Fruit fly (Drosophila melanogaster) whole organism, embryonic: ENCODE measurements around the gene CG15625.

ENCODE experiments used
- CG10431 ChIP-seq: fragments of 200-800 bp; sonication (Bioruptor generic); optimal IDR thresholded peaks from 3 replicates; lab custom pipeline; 2018; ENCODE audit warnings: missing biosample characterization, mild to moderate bottlenecking, missing genetic modification characterization
- CG12299 ChIP-seq: fragments of 200-800 bp; sonication (Bioruptor generic); optimal IDR thresholded peaks from 2 replicates; lab custom pipeline; 2018; ENCODE audit warnings: missing biosample characterization, mild to moderate bottlenecking, missing genetic modification characterization
- CG1233 ChIP-seq: fragments of 200-800 bp; sonication (Bioruptor generic); optimal IDR thresholded peaks from 4 replicates; lab custom pipeline; 2018; ENCODE audit warnings: missing biosample characterization, mild to moderate bottlenecking, missing genetic modification characterization
- CG13296 ChIP-seq: fragments of 200-800 bp; sonication (Bioruptor generic); optimal IDR thresholded peaks from 3 replicates; lab custom pipeline; 2018; ENCODE audit warnings: missing biosample characterization, mild to moderate bottlenecking, missing genetic modification characterization
- CG15269 ChIP-seq: fragments of 200-800 bp; sonication (Bioruptor generic); optimal IDR thresholded peaks from 2 replicates; lab custom pipeline; 2018; ENCODE audit warnings: missing biosample characterization, mild to moderate bottlenecking, missing genetic modification characterization, moderate library complexity
- CG15601 ChIP-seq: fragments of 200-800 bp; sonication (Bioruptor generic); optimal IDR thresholded peaks from 3 replicates; lab custom pipeline; 2019; ENCODE audit warnings: missing biosample characterization, mild to moderate bottlenecking, missing genetic modification characterization, moderate library complexity
- CG18599 ChIP-seq: fragments of 200-800 bp; sonication (Bioruptor generic); optimal IDR thresholded peaks from 3 replicates; lab custom pipeline; 2017; ENCODE audit warnings: missing biosample characterization, missing genetic modification characterization, mild to moderate bottlenecking, moderate library complexity, missing genetic modification reagents
- CG2116 ChIP-seq: fragments of 200-800 bp; sonication (Bioruptor generic); optimal IDR thresholded peaks from 3 replicates; lab custom pipeline; 2018; ENCODE audit warnings: missing biosample characterization, mild to moderate bottlenecking, missing genetic modification characterization
- CG3407 ChIP-seq: fragments of 200-800 bp; sonication (Bioruptor generic); optimal IDR thresholded peaks from 2 replicates; lab custom pipeline; 2018; ENCODE audit warnings: missing biosample characterization, mild to moderate bottlenecking, missing genetic modification characterization
- CG3995 ChIP-seq: fragments of 200-800 bp; sonication (Bioruptor generic); optimal IDR thresholded peaks from 3 replicates; lab custom pipeline; 2016; ENCODE audit warnings: missing biosample characterization, missing genetic modification characterization
- CG4328 ChIP-seq: fragments of 200-800 bp; sonication (Bioruptor generic); optimal IDR thresholded peaks from 3 replicates; lab custom pipeline; 2017; ENCODE audit warnings: missing biosample characterization, missing genetic modification reagents, missing genetic modification characterization
- CG4730 ChIP-seq: fragments of 200-800 bp; sonication (Bioruptor generic); IDR thresholded peaks from 2 replicates; pipeline ENCODE4 v1.3.6; 2022; ENCODE audit warnings: missing biosample characterization, missing genetic modification characterization
- CG7271 ChIP-seq: fragments of 200-800 bp; sonication (Bioruptor generic); optimal IDR thresholded peaks from 2 replicates; lab custom pipeline; 2018; ENCODE audit warnings: missing biosample characterization, mild to moderate bottlenecking, missing genetic modification characterization, moderate library complexity
- CG7928 ChIP-seq: fragments of 200-800 bp; sonication (Bioruptor generic); optimal IDR thresholded peaks from 2 replicates; lab custom pipeline; 2017; ENCODE audit warnings: missing biosample characterization, mild to moderate bottlenecking, missing genetic modification characterization
- CG8924 ChIP-seq: fragments of 200-800 bp; optimal IDR thresholded peaks from 3 replicates; lab custom pipeline; 2019; ENCODE audit warnings: missing biosample characterization, mild to moderate bottlenecking, missing genetic modification characterization, moderate library complexity
- CG9609 ChIP-seq: fragments of 200-800 bp; sonication (Bioruptor generic); optimal IDR thresholded peaks from 3 replicates; lab custom pipeline; 2016; ENCODE audit warnings: missing biosample characterization, missing genetic modification characterization
- CG9817 ChIP-seq: fragments of 200-800 bp; sonication (Bioruptor generic); optimal IDR thresholded peaks from 2 replicates; lab custom pipeline; 2018; ENCODE audit warnings: missing biosample characterization, mild to moderate bottlenecking, missing genetic modification characterization, moderate library complexity
- CG9932 ChIP-seq: fragments of 200-800 bp; sonication (Bioruptor generic); IDR thresholded peaks from 2 replicates; pipeline ENCODE4 v1.3.6; 2022; ENCODE audit warnings: missing biosample characterization, missing genetic modification characterization
- CkIIα-i1 ChIP-seq: fragments of 200-800 bp; sonication (Bioruptor generic); IDR thresholded peaks from 2 replicates; pipeline ENCODE4 v1.3.6; 2022; ENCODE audit warnings: missing biosample characterization, missing genetic modification characterization
- Deaf1 ChIP-seq: fragments of 200-800 bp; optimal IDR thresholded peaks from 3 replicates; lab custom pipeline; 2019; ENCODE audit warnings: missing biosample characterization, mild to moderate bottlenecking, missing genetic modification characterization, moderate library complexity
- E2f2 ChIP-seq: fragments of 200-800 bp; sonication (Bioruptor generic); IDR thresholded peaks from 2 replicates; pipeline ENCODE4 v1.3.6; 2022; ENCODE audit warnings: missing biosample characterization, missing genetic modification characterization
- Hand ChIP-seq: fragments of 200-800 bp; sonication (Bioruptor generic); optimal IDR thresholded peaks from 2 replicates; lab custom pipeline; 2017; ENCODE audit warnings: mild to moderate bottlenecking, missing biosample characterization, missing genetic modification reagents, missing genetic modification characterization
- Kr ChIP-seq: fragments of 200-800 bp; sonication (Bioruptor generic); optimal IDR thresholded peaks from 2 replicates; lab custom pipeline; 2017; ENCODE audit warnings: missing biosample characterization, mild to moderate bottlenecking, missing genetic modification characterization
- Ptx1 ChIP-seq: fragments of 200-800 bp; sonication (Bioruptor generic); IDR thresholded peaks from 2 replicates; pipeline ENCODE4 v1.3.6; 2022; ENCODE audit warnings: missing biosample characterization, missing genetic modification characterization
- Ravus ChIP-seq: fragments of 200-800 bp; sonication (Bioruptor generic); IDR thresholded peaks from 2 replicates; pipeline ENCODE4 v1.3.6; 2022; ENCODE audit warnings: missing biosample characterization, missing genetic modification characterization
- Scr ChIP-seq: fragments of 200-800 bp; sonication (Bioruptor generic); IDR thresholded peaks from 2 replicates; pipeline ENCODE4 v1.3.6; 2022; ENCODE audit warnings: missing biosample characterization, missing genetic modification characterization; ENCODE audit not compliant: partially characterized antibody
- Side ChIP-seq: fragments of 200-800 bp; sonication (Bioruptor generic); optimal IDR thresholded peaks from 2 replicates; lab custom pipeline; 2016; ENCODE audit warnings: missing biosample characterization, missing genetic modification characterization
- YL-1 ChIP-seq: fragments of 200-800 bp; sonication (Bioruptor generic); optimal IDR thresholded peaks from 3 replicates; lab custom pipeline; 2017; ENCODE audit warnings: missing biosample characterization, mild to moderate bottlenecking, missing genetic modification characterization
- ap ChIP-seq: fragments of 200-800 bp; sonication (Bioruptor generic); IDR thresholded peaks from 2 replicates; pipeline ENCODE4 v1.3.6; 2022; ENCODE audit warnings: missing biosample characterization, missing genetic modification characterization
- bcd ChIP-seq: fragments of 200-800 bp; sonication (Bioruptor generic); optimal IDR thresholded peaks from 2 replicates; lab custom pipeline; 2017; ENCODE audit warnings: missing biosample characterization, mild to moderate bottlenecking, missing genetic modification characterization
- bsh ChIP-seq, 2 experiments: fragments of 200-800 bp; sonication (Bioruptor generic); optimal IDR thresholded peaks; 2 replicates each; lab custom pipeline; 2017 to 2018; ENCODE audit warnings: mild to moderate bottlenecking in 2 of 2, missing biosample characterization in 2 of 2, missing genetic modification characterization in 2 of 2, moderate library complexity in 1 of 2
- cad ChIP-seq: fragments of >200 bp; optimal IDR thresholded peaks from 2 replicates; lab custom pipeline; 2017; ENCODE audit warnings: missing biosample characterization, missing genetic modification characterization
- cwo ChIP-seq: fragments of 200-800 bp; sonication (Bioruptor generic); optimal IDR thresholded peaks from 3 replicates; lab custom pipeline; 2017; ENCODE audit warnings: missing biosample characterization, missing genetic modification characterization, mild to moderate bottlenecking, moderate library complexity, missing genetic modification reagents
- en ChIP-seq: fragments of 200-800 bp; sonication (Bioruptor generic); optimal IDR thresholded peaks from 2 replicates; lab custom pipeline; 2016; ENCODE audit warnings: missing biosample characterization, missing genetic modification characterization
- eve ChIP-seq, 2 experiments: fragments of >200 bp; optimal IDR thresholded peaks; 2 replicates each; lab custom pipeline; 2017; ENCODE audit warnings: missing biosample characterization in 2 of 2, missing genetic modification characterization in 2 of 2
- ind ChIP-seq: fragments of 200-800 bp; sonication (Bioruptor generic); optimal IDR thresholded peaks from 3 replicates; lab custom pipeline; 2016; ENCODE audit warnings: missing biosample characterization, missing genetic modification characterization
- insv ChIP-seq, 2 experiments: fragments of 200-800 bp; sonication (Bioruptor generic); optimal IDR thresholded peaks; 3 replicates each; lab custom pipeline; 2016 to 2018; ENCODE audit warnings: missing biosample characterization in 2 of 2, missing genetic modification characterization in 2 of 2
- jing ChIP-seq: fragments of 200-800 bp; sonication (Bioruptor generic); optimal IDR thresholded peaks from 2 replicates; lab custom pipeline; 2018; ENCODE audit warnings: missing biosample characterization, mild to moderate bottlenecking, missing genetic modification characterization
- jumu ChIP-seq: fragments of 200-800 bp; sonication (Bioruptor generic); optimal IDR thresholded peaks from 3 replicates; lab custom pipeline; 2016; ENCODE audit warnings: missing biosample characterization, missing genetic modification characterization
- knrl ChIP-seq: fragments of 200-800 bp; sonication (Bioruptor generic); IDR thresholded peaks from 3 replicates; pipeline ENCODE4 v1.3.6; 2022; ENCODE audit warnings: missing biosample characterization, missing genetic modification characterization; ENCODE audit not compliant: partially characterized antibody
- lbe ChIP-seq: fragments of 200-800 bp; sonication (Bioruptor generic); optimal IDR thresholded peaks from 2 replicates; lab custom pipeline; 2016; ENCODE audit warnings: missing biosample characterization, mild to moderate bottlenecking, missing genetic modification characterization
- luna ChIP-seq: fragments of 200-800 bp; sonication (Bioruptor generic); optimal IDR thresholded peaks from 2 replicates; lab custom pipeline; 2016; ENCODE audit warnings: missing biosample characterization, missing genetic modification characterization
- nerfin-1 ChIP-seq: fragments of 200-800 bp; sonication (Bioruptor generic); optimal IDR thresholded peaks from 3 replicates; lab custom pipeline; 2019; ENCODE audit warnings: missing biosample characterization, mild to moderate bottlenecking, missing genetic modification characterization, moderate library complexity
- nom ChIP-seq: fragments of 200-800 bp; sonication (Bioruptor generic); optimal IDR thresholded peaks from 2 replicates; lab custom pipeline; 2017; ENCODE audit warnings: missing biosample characterization, missing genetic modification characterization, mild to moderate bottlenecking, moderate library complexity, missing genetic modification reagents
- pros ChIP-seq: fragments of 200-800 bp; sonication (Bioruptor generic); optimal IDR thresholded peaks from 3 replicates; lab custom pipeline; 2019; ENCODE audit warnings: missing biosample characterization, mild to moderate bottlenecking, missing genetic modification characterization, moderate library complexity
- ranshi ChIP-seq: fragments of 200-800 bp; sonication (Bioruptor generic); IDR thresholded peaks from 2 replicates; pipeline ENCODE4 v1.3.6; 2022; ENCODE audit warnings: missing biosample characterization, missing genetic modification characterization
- sqz ChIP-seq: fragments of 200-800 bp; sonication (Bioruptor generic); optimal IDR thresholded peaks from 3 replicates; lab custom pipeline; 2018; ENCODE audit warnings: missing biosample characterization, mild to moderate bottlenecking, missing genetic modification characterization
- tin ChIP-seq: fragments of 200-800 bp; sonication (Bioruptor generic); optimal IDR thresholded peaks from 3 replicates; lab custom pipeline; 2016; ENCODE audit warnings: missing biosample characterization, missing genetic modification characterization
- ttk ChIP-seq: fragments of 200-800 bp; sonication (Bioruptor generic); IDR thresholded peaks from 2 replicates; pipeline ENCODE4 v2.1.2; 2022; ENCODE audit warnings: missing biosample characterization, missing genetic modification characterization
- vfl ChIP-seq: fragments of 200-800 bp; sonication (Bioruptor generic); optimal IDR thresholded peaks from 2 replicates; lab custom pipeline; 2016; ENCODE audit warnings: missing biosample characterization, missing genetic modification characterization

The CG15625 gene

DNA sequence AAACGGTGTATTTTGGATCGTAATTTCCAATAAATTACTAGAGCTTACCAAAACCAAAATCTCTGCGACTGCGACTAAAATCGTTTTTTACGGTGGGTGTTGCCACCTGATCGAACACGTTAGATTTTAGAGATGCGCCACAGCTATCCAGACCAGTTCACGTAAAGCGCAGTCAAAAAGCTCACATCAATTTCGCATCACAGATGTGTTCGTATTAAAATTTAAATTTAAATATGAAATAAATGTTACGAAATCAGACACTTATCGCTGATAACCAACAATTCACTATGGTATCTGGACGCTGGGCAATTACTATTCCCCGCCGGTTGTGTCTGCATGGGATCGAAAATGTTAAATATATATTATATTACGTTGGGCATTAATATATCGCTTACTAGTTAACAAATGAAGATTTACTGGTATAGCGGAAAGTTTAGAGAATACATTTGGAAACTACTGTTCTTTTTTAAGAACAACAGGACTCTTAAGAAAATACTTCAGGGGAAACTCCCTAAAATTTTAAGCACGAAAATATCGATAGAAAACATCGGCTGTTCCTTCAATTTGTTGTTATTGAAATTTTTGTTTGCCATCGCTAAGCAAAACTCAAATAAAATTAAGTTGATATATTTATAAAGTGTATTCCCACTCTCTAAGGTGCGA, 42.5 kb upstream of the CG15625 start, which contains the start of the genes mxt and CG11927 (continued):
- TF ChIP-seq knrl: peak; percentile 88
- no peak for TF ChIP-seq CG3407 (GFP tag; lab: Kevin White, UChicago)
- no peak for TF ChIP-seq jing
- TF ChIP-seq Ravus (GFP tag; lab: Robert Waterston, UW): no peak
- TF ChIP-seq CG9817 (tag; lab: Kevin White, UChicago): peak; percentile 55
- no peak for TF ChIP-seq CG15269 (tag; lab: Kevin White, UChicago)
- TF ChIP-seq ind (GFP tag; lab: Kevin White, UChicago): peak; percentile 62
- TF ChIP-seq vfl (GFP tag; lab: Kevin White, UChicago): peak; percentile 8
- peak; percentile 23 for TF ChIP-seq CG9609 (GFP tag; lab: Kevin White, UChicago)
- TF ChIP-seq CG13296 (GFP tag; lab: Kevin White, UChicago): no peak
- no peak for TF ChIP-seq ranshi
- peak; percentile 53 for TF ChIP-seq CG2116 (GFP tag; lab: Kevin White, UChicago)
- peak; percentile 39; the same call in 1 of the 2 replicates for TF ChIP-seq Ptx1 (GFP tag; lab: Robert Waterston, UW)
- peak; percentile 68 for TF ChIP-seq CG3995 (GFP tag; lab: Kevin White, UChicago)
- peak; percentile 85 for TF ChIP-seq CG9932 (GFP tag; lab: Robert Waterston, UW)
- no peak for TF ChIP-seq CG10431 (GFP tag; lab: Kevin White, UChicago)
- no peak for TF ChIP-seq CG4730 (GFP tag; lab: Robert Waterston, UW)
- no peak for TF ChIP-seq Kr (GFP tag; lab: Kevin White, UChicago)
- TF ChIP-seq CG4328 (GFP tag; lab: Kevin White, UChicago): peak; percentile 8
- no peak for TF ChIP-seq ap (GFP tag; lab: Robert Waterston, UW)
- peak; percentile 54; the same call in 1 of the 2 replicates for TF ChIP-seq E2f2 (GFP tag; lab: Robert Waterston, UW)
- no peak for TF ChIP-seq insv (GFP tag; optimal IDR thresholded peaks at IDR 0.05; lab: Kevin White, UChicago)
- no peak for TF ChIP-seq eve (GFP tag; optimal IDR thresholded peaks at IDR 0.05; lab: Kevin White, UChicago)
- no peak for TF ChIP-seq Hand (GFP tag; lab: Kevin White, UChicago)
- no peak for TF ChIP-seq CG12299 (tag; lab: Kevin White, UChicago)
- no peak for TF ChIP-seq CG18599
- TF ChIP-seq sqz (GFP tag; lab: Kevin White, UChicago): no peak
- TF ChIP-seq cwo (GFP tag; lab: Kevin White, UChicago): no peak
- no peak for TF ChIP-seq ttk (GFP tag; lab: Robert Waterston, UW)
- no peak for TF ChIP-seq pros
- no peak for TF ChIP-seq CG7928 (GFP tag; lab: Kevin White, UChicago)
- no peak for TF ChIP-seq Side (GFP tag; lab: Kevin White, UChicago)
- TF ChIP-seq lbe (GFP tag; lab: Kevin White, UChicago): no peak
- no peak for TF ChIP-seq en (GFP tag; lab: Kevin White, UChicago)
- TF ChIP-seq tin (GFP tag; lab: Kevin White, UChicago): peak; percentile 69
- TF ChIP-seq jumu (GFP tag; lab: Kevin White, UChicago): no peak
- TF ChIP-seq luna (GFP tag; lab: Kevin White, UChicago): no peak
- no peak for TF ChIP-seq YL-1 (GFP tag; lab: Kevin White, UChicago)
- TF ChIP-seq bcd (GFP tag; lab: Kevin White, UChicago): no peak
- peak; percentile 56 for TF ChIP-seq CG8924
- no peak for TF ChIP-seq CkIIα-i1
- TF ChIP-seq nom: no peak
- no peak for TF ChIP-seq nerfin-1 (tag; lab: Kevin White, UChicago)
- peak; percentile 92 for TF ChIP-seq Scr (GFP tag; lab: Robert Waterston, UW)
- no peak for TF ChIP-seq CG7271
- TF ChIP-seq Deaf1 (tag; lab: Kevin White, UChicago): no peak
- peak in 1 of 2 experiments; percentile 1 for TF ChIP-seq bsh (GFP tag; optimal IDR thresholded peaks at IDR 0.05; lab: Kevin White, UChicago)
- TF ChIP-seq CG15601 (tag; lab: Kevin White, UChicago): peak; percentile 10
- TF ChIP-seq cad (GFP tag; lab: Kevin White, UChicago): no peak
- TF ChIP-seq CG1233 (GFP tag; lab: Kevin White, UChicago): no peak
